Worm (Caenorhabditis elegans): ENCODE results near the gene Y49E10.21.

DNA sequence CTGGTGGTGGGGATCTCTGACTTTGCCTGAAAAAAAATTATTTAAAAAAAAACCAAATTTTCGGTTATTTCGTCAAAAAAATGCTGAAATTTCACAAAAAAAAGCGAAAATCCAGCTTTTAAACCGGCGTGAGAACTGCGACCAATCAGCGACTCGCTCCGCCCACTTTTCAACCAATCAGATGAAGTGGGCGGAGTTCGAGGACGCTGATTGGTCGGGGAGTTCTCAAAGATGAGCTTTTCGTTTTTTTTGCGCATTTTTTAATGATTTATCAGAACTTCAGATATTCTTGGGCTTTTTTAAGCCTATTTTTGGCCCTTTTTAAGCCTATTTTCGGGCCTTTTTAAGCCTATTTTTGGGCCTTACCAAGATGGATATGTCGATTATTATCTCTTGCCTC, 37.1 kb upstream of the Y49E10.21 start:
- TF ChIP-seq nhr-12 (tag; optimal IDR thresholded peaks at IDR 0.05): no peak
- TF ChIP-seq alr-1 (tag; optimal IDR thresholded peaks at IDR 0.05): no peak

All from whole organism, L2 larva.